Worm (Caenorhabditis elegans): ENCODE data around the gene gnrr-5.
"Not testable (repeated sequence)": the region's sequence is repeated elsewhere in the genome, so short reads cannot be mapped to it uniquely, and the experiment has no call there.

DNA sequence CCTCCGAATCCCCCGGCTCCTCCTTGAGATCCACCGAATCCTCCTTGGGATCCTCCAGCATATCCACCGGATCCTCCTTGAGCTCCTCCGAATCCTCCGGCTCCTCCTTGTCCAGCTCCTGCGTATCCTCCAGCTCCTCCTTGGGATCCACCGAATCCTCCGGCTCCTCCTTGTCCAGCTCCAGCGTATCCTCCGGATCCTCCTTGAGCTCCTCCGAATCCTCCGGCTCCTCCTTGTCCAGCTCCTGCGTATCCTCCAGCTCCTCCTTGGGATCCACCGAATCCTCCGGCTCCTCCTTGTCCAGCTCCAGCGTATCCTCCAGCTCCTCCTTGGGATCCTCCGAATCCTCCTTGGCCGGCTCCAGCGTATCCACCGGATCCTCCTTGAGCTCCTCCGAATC, 22.3 kb downstream of the gnrr-5 start:
- TF ChIP-seq ceh-28 (tag; optimal IDR thresholded peaks at IDR 0.05); Y48G9A.11 (GFP tag; IDR thresholded peaks at IDR 0.05); ces-1 (GFP tag; optimal IDR thresholded peaks at IDR 0.05): not testable (repeated sequence)
